Worm (Caenorhabditis elegans) whole organism, midembryonic: Measurements from ENCODE around the gene F57F4.1.

Experiments used
- T22C8.4 ChIP-seq: fragments of 200-800 bp; sonication (Bioruptor generic); IDR thresholded peaks from 2 replicates; pipeline ENCODE4 v1.3.6; 2022; ENCODE audit warnings: missing genetic modification characterization, missing compliant biosample characterization
- cog-1 ChIP-seq: sonication (generic microtip); optimal IDR thresholded peaks from 2 replicates; lab custom pipeline; 2016; ENCODE audit warnings: missing genetic modification characterization, missing compliant biosample characterization
- ref-1 ChIP-seq: fragments of 200-800 bp; sonication (Bioruptor generic); conservative IDR thresholded peaks from 2 replicates; pipeline ENCODE4 v1.3.6; 2022; ENCODE audit warnings: missing genetic modification reagents, missing genetic modification characterization, missing compliant biosample characterization
- tab-1 ChIP-seq: fragments of 200-800 bp; sonication (Bioruptor generic); IDR thresholded peaks from 2 replicates; pipeline ENCODE4 v1.3.6; 2022; ENCODE audit warnings: missing genetic modification characterization, missing compliant biosample characterization
- ztf-23 ChIP-seq: fragments of 200-800 bp; sonication (Bioruptor generic); IDR thresholded peaks from 2 replicates; pipeline ENCODE4 v1.3.6; 2022; ENCODE audit warnings: missing genetic modification reagents, missing genetic modification characterization, missing compliant biosample characterization
- ztf-29 ChIP-seq: fragments of 200-800 bp; sonication (Bioruptor generic); IDR thresholded peaks from 2 replicates; pipeline ENCODE4 v1.3.6; 2022; ENCODE audit warnings: missing genetic modification reagents, missing genetic modification characterization, missing compliant biosample characterization

DNA sequence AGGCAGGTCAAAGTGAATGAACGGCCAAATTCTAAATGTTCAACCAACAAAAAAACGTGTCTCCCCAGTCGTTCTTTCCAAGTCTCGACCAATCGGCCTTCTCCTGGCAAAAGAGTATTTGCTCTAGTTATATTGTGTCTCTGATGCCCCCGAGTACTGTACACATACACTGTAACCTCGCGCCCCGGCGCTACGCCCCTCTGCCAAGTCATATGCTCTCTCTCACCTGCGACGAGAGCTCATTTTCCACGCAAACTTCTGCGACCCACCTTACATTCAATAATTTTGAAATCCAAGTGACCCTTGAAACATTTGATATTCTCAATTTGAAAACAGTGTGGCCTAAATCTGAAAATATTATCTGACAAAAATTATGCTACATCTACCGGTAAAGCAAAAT, 33.0 kb upstream of the F57F4.1 start:
- TF ChIP-seq T22C8.4 (GFP tag; lab: Robert Waterston, UW), result no peak
- TF ChIP-seq ztf-29 (GFP tag; lab: Robert Waterston, UW), result no peak
- TF ChIP-seq ref-1 (GFP tag; lab: Robert Waterston, UW), result no peak
- no peak for TF ChIP-seq ztf-23 (GFP tag; lab: Robert Waterston, UW)
- TF ChIP-seq tab-1 (GFP tag; lab: Robert Waterston, UW), result no peak
- no peak for TF ChIP-seq cog-1
